Fruit fly (Drosophila melanogaster) whole organism, embryonic: ENCODE measurements around the gene CG12783.

ENCODE experiments used
- CG15514 ChIP-seq: fragments of 200-800 bp; sonication (Bioruptor generic); optimal IDR thresholded peaks from 3 replicates; lab custom pipeline; 2017; ENCODE audit warnings: missing biosample characterization, missing genetic modification characterization, mild to moderate bottlenecking, moderate library complexity, missing genetic modification reagents
- CG1832 ChIP-seq: fragments of 200-800 bp; sonication (Bioruptor generic); optimal IDR thresholded peaks from 2 replicates; lab custom pipeline; 2017; ENCODE audit warnings: missing biosample characterization, mild to moderate bottlenecking, missing genetic modification characterization, inconsistent platforms
- CG33213 ChIP-seq: fragments of 200-800 bp; sonication (Bioruptor generic); optimal IDR thresholded peaks from 3 replicates; lab custom pipeline; 2016; ENCODE audit warnings: missing biosample characterization, missing genetic modification characterization
- CG7963 ChIP-seq: fragments of 200-800 bp; sonication (Bioruptor generic); IDR thresholded peaks from 3 replicates; pipeline ENCODE4 v1.3.6; 2022; ENCODE audit warnings: missing biosample characterization, missing genetic modification characterization; ENCODE audit not compliant: partially characterized antibody
- Gsc ChIP-seq: fragments of 200-800 bp; sonication (Bioruptor generic); IDR thresholded peaks from 2 replicates; pipeline ENCODE4 v1.3.6; 2022; ENCODE audit warnings: missing biosample characterization, missing genetic modification characterization
- Hsf ChIP-seq: fragments of 200-800 bp; sonication (Bioruptor generic); optimal IDR thresholded peaks from 3 replicates; lab custom pipeline; 2016; ENCODE audit warnings: missing biosample characterization, missing genetic modification characterization
- Stat92E ChIP-seq, 3 experiments: fragments of >200 bp in 2 of 3; fragments of 200-800 bp in 1 of 3; sonication (Bioruptor generic) in 1 of 3; optimal IDR thresholded peaks; 2 replicates each; lab custom pipeline; 2017 to 2019; ENCODE audit warnings: missing biosample characterization in 3 of 3, missing genetic modification characterization in 3 of 3, mild to moderate bottlenecking in 1 of 3, moderate library complexity in 1 of 3
- bsh ChIP-seq, 2 experiments: fragments of 200-800 bp; sonication (Bioruptor generic); optimal IDR thresholded peaks; 2 replicates each; lab custom pipeline; 2017 to 2018; ENCODE audit warnings: mild to moderate bottlenecking in 2 of 2, missing biosample characterization in 2 of 2, missing genetic modification characterization in 2 of 2, moderate library complexity in 1 of 2
- eve ChIP-seq, 2 experiments: fragments of >200 bp; optimal IDR thresholded peaks; 2 replicates each; lab custom pipeline; 2017; ENCODE audit warnings: missing biosample characterization in 2 of 2, missing genetic modification characterization in 2 of 2
- fd102C ChIP-seq: fragments of 200-800 bp; sonication (Bioruptor generic); optimal IDR thresholded peaks from 2 replicates; lab custom pipeline; 2018; ENCODE audit warnings: missing biosample characterization, mild to moderate bottlenecking, missing genetic modification characterization, moderate library complexity

DNA sequence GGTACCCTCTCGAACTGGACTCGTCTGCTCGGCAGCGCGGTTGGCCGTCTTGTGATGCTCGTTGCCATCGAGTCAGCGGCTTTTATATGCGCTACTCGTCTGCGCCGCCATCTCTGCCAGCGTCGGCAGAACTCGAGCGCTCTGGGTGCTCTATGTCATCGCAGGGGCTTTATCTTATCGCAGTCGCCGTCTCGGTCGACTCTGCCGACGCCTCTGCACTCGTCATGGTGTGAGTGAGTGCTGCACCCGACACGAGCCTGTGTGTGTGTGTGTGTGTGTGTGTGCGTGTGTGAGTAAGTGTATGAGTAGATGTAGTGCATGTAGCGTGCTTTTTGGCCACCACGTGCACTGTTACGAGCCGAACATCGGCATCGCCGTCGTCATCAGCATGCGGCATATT, 29.6 kb downstream of the CG12783 start, which contains the start of gene Scp2:
- TF ChIP-seq eve (GFP tag; optimal IDR thresholded peaks at IDR 0.05; lab: Kevin White, UChicago) (no peak), bsh (GFP tag; optimal IDR thresholded peaks at IDR 0.05; lab: Kevin White, UChicago) (no peak), fd102C (GFP tag; lab: Kevin White, UChicago) (no peak), Hsf (GFP tag; lab: Kevin White, UChicago) (no peak), CG1832 (GFP tag; lab: Kevin White, UChicago) (no peak), CG7963 (GFP tag; lab: Robert Waterston, UW) (no peak), CG15514 (no peak), Gsc (no peak), Stat92E (GFP tag; optimal IDR thresholded peaks at IDR 0.05; lab: Kevin White, UChicago) (no peak), CG33213 (no peak)
